Fruit fly (Drosophila melanogaster) whole organism, embryonic: ENCODE measurements around the gene CG42716.

Source experiments
- Ada2b ChIP-seq: fragments of 200-800 bp; sonication (Bioruptor generic); IDR thresholded peaks from 2 replicates; pipeline ENCODE4 v1.3.6; 2022; ENCODE audit warnings: missing biosample characterization, missing genetic modification characterization
- Bdp1 ChIP-seq: fragments of 200-800 bp; sonication (Bioruptor generic); optimal IDR thresholded peaks from 3 replicates; lab custom pipeline; 2016; ENCODE audit warnings: missing biosample characterization, missing genetic modification characterization
- Blimp-1 ChIP-seq: fragments of 200-800 bp; sonication (Bioruptor generic); optimal IDR thresholded peaks from 3 replicates; lab custom pipeline; 2018; ENCODE audit warnings: missing biosample characterization, missing genetic modification characterization, mild to moderate bottlenecking, moderate library complexity, missing genetic modification reagents
- CG10431 ChIP-seq: fragments of 200-800 bp; sonication (Bioruptor generic); optimal IDR thresholded peaks from 3 replicates; lab custom pipeline; 2018; ENCODE audit warnings: missing biosample characterization, mild to moderate bottlenecking, missing genetic modification characterization
- CG10654 ChIP-seq: fragments of 200-800 bp; sonication (Bioruptor generic); optimal IDR thresholded peaks from 2 replicates; lab custom pipeline; 2016; ENCODE audit warnings: missing biosample characterization, missing genetic modification characterization
- CG11398 ChIP-seq: fragments of 200-800 bp; sonication (Bioruptor generic); optimal IDR thresholded peaks from 2 replicates; lab custom pipeline; 2016; ENCODE audit warnings: missing biosample characterization, missing genetic modification characterization
- CG11456 ChIP-seq: fragments of 200-800 bp; sonication (Bioruptor generic); IDR thresholded peaks from 3 replicates; pipeline ENCODE4 v1.3.6; 2022; ENCODE audit warnings: missing biosample characterization, missing genetic modification characterization
- CG12104 ChIP-seq: fragments of 200-800 bp; sonication (Bioruptor generic); optimal IDR thresholded peaks from 3 replicates; lab custom pipeline; 2016; ENCODE audit warnings: missing biosample characterization, missing genetic modification characterization
- CG13296 ChIP-seq: fragments of 200-800 bp; sonication (Bioruptor generic); optimal IDR thresholded peaks from 3 replicates; lab custom pipeline; 2018; ENCODE audit warnings: missing biosample characterization, mild to moderate bottlenecking, missing genetic modification characterization
- CG14014 ChIP-seq: fragments of 200-800 bp; sonication (Bioruptor generic); IDR thresholded peaks from 2 replicates; pipeline ENCODE4 v1.3.6; 2022; ENCODE audit warnings: missing biosample characterization, missing genetic modification characterization
- CG17385 ChIP-seq: fragments of 200-800 bp; sonication (Bioruptor generic); optimal IDR thresholded peaks from 3 replicates; lab custom pipeline; 2018; ENCODE audit warnings: missing biosample characterization, mild to moderate bottlenecking, missing genetic modification characterization
- CG2678 ChIP-seq: fragments of 200-800 bp; sonication (Bioruptor generic); optimal IDR thresholded peaks from 3 replicates; lab custom pipeline; 2019; ENCODE audit warnings: missing biosample characterization, mild to moderate bottlenecking, missing genetic modification characterization, moderate library complexity
- CG31388 ChIP-seq: fragments of 200-800 bp; sonication (Bioruptor generic); optimal IDR thresholded peaks from 2 replicates; lab custom pipeline; 2016; ENCODE audit warnings: missing biosample characterization, missing genetic modification characterization
- CG32532 ChIP-seq: fragments of 200-800 bp; sonication (Bioruptor generic); IDR thresholded peaks from 2 replicates; pipeline ENCODE4 v1.3.6; 2022; ENCODE audit warnings: missing biosample characterization, missing genetic modification characterization
- CG33557 ChIP-seq: fragments of 200-800 bp; sonication (Bioruptor generic); optimal IDR thresholded peaks from 2 replicates; lab custom pipeline; 2019; ENCODE audit warnings: missing biosample characterization, mild to moderate bottlenecking, missing genetic modification characterization, moderate library complexity
- CG4328 ChIP-seq: fragments of 200-800 bp; sonication (Bioruptor generic); optimal IDR thresholded peaks from 3 replicates; lab custom pipeline; 2017; ENCODE audit warnings: missing biosample characterization, missing genetic modification reagents, missing genetic modification characterization
- CG4404 ChIP-seq: fragments of 200-800 bp; sonication (Bioruptor generic); IDR thresholded peaks from 2 replicates; pipeline ENCODE4 v1.3.6; 2022; ENCODE audit warnings: missing biosample characterization, missing genetic modification characterization
- CG4707 ChIP-seq: fragments of 200-800 bp; sonication (Bioruptor generic); optimal IDR thresholded peaks from 2 replicates; lab custom pipeline; 2018; ENCODE audit warnings: missing biosample characterization, mild to moderate bottlenecking, missing genetic modification characterization, moderate library complexity
- CG4730 ChIP-seq: fragments of 200-800 bp; sonication (Bioruptor generic); IDR thresholded peaks from 2 replicates; pipeline ENCODE4 v1.3.6; 2022; ENCODE audit warnings: missing biosample characterization, missing genetic modification characterization
- CG6175 ChIP-seq: fragments of 200-800 bp; sonication (Bioruptor generic); IDR thresholded peaks from 3 replicates; pipeline ENCODE4 v1.3.6; 2022; ENCODE audit warnings: missing biosample characterization, missing genetic modification characterization
- CG6689 ChIP-seq: fragments of 200-800 bp; sonication (Bioruptor generic); IDR thresholded peaks from 2 replicates; pipeline ENCODE4 v1.3.6; 2022; ENCODE audit warnings: missing biosample characterization, missing genetic modification characterization
- CG7928 ChIP-seq: fragments of 200-800 bp; sonication (Bioruptor generic); optimal IDR thresholded peaks from 2 replicates; lab custom pipeline; 2017; ENCODE audit warnings: missing biosample characterization, mild to moderate bottlenecking, missing genetic modification characterization
- CG8281 ChIP-seq: fragments of 200-800 bp; sonication (Bioruptor generic); optimal IDR thresholded peaks from 2 replicates; lab custom pipeline; 2018; ENCODE audit warnings: missing biosample characterization, mild to moderate bottlenecking, missing genetic modification characterization, moderate library complexity
- CG8765 ChIP-seq: fragments of 200-800 bp; sonication (Bioruptor generic); IDR thresholded peaks from 2 replicates; pipeline ENCODE4 v1.3.6; 2022; ENCODE audit warnings: missing biosample characterization, missing genetic modification characterization
- CG8924 ChIP-seq: fragments of 200-800 bp; optimal IDR thresholded peaks from 3 replicates; lab custom pipeline; 2019; ENCODE audit warnings: missing biosample characterization, mild to moderate bottlenecking, missing genetic modification characterization, moderate library complexity
- Doc2 ChIP-seq: fragments of 200-800 bp; sonication (Bioruptor generic); IDR thresholded peaks from 2 replicates; pipeline ENCODE4 v1.3.6; 2022; ENCODE audit warnings: missing biosample characterization, missing genetic modification characterization
- Fer2 ChIP-seq: fragments of 200-800 bp; sonication (Bioruptor generic); optimal IDR thresholded peaks from 2 replicates; lab custom pipeline; 2018; ENCODE audit warnings: missing biosample characterization, mild to moderate bottlenecking, missing genetic modification characterization, moderate library complexity
- GATAe ChIP-seq: fragments of 200-800 bp; sonication (Bioruptor generic); conservative IDR thresholded peaks from 2 replicates; pipeline ENCODE4 v1.3.6; 2022; ENCODE audit warnings: missing biosample characterization, missing genetic modification characterization
- Hand ChIP-seq: fragments of 200-800 bp; sonication (Bioruptor generic); optimal IDR thresholded peaks from 2 replicates; lab custom pipeline; 2017; ENCODE audit warnings: mild to moderate bottlenecking, missing biosample characterization, missing genetic modification reagents, missing genetic modification characterization
- HmgD ChIP-seq: fragments of 200-800 bp; sonication (Bioruptor generic); optimal IDR thresholded peaks from 3 replicates; lab custom pipeline; 2016; ENCODE audit warnings: missing biosample characterization, missing genetic modification characterization
- NC2α ChIP-seq: fragments of 200-800 bp; sonication (Bioruptor generic); optimal IDR thresholded peaks from 2 replicates; lab custom pipeline; 2016; ENCODE audit warnings: missing biosample characterization, missing genetic modification characterization
- Neu2 ChIP-seq: fragments of 200-800 bp; sonication (Bioruptor generic); optimal IDR thresholded peaks from 3 replicates; lab custom pipeline; 2016; ENCODE audit warnings: missing biosample characterization, missing genetic modification characterization, borderline replicate concordance
- Oli ChIP-seq: fragments of 200-800 bp; sonication (Bioruptor generic); optimal IDR thresholded peaks from 2 replicates; lab custom pipeline; 2018; ENCODE audit warnings: missing biosample characterization, mild to moderate bottlenecking, missing genetic modification characterization, moderate library complexity
- Rfx ChIP-seq: fragments of 200-800 bp; sonication (Bioruptor generic); IDR thresholded peaks from 2 replicates; pipeline ENCODE4 v1.3.6; 2022; ENCODE audit warnings: missing biosample characterization, missing genetic modification characterization
- ap ChIP-seq: fragments of 200-800 bp; sonication (Bioruptor generic); IDR thresholded peaks from 2 replicates; pipeline ENCODE4 v1.3.6; 2022; ENCODE audit warnings: missing biosample characterization, missing genetic modification characterization
- ash1 ChIP-seq: fragments of 200-800 bp; sonication (Bioruptor generic); optimal IDR thresholded peaks from 2 replicates; lab custom pipeline; 2018; ENCODE audit warnings: missing biosample characterization, mild to moderate bottlenecking, missing genetic modification characterization
- bab2 ChIP-seq: fragments of 200-800 bp; sonication (Bioruptor generic); optimal IDR thresholded peaks from 2 replicates; lab custom pipeline; 2016; ENCODE audit warnings: missing biosample characterization, missing genetic modification characterization
- bowl ChIP-seq: fragments of 200-800 bp; sonication (Bioruptor generic); IDR thresholded peaks from 2 replicates; pipeline ENCODE4 v1.3.6; 2022; ENCODE audit warnings: missing biosample characterization, missing genetic modification characterization
- cwo ChIP-seq: fragments of 200-800 bp; sonication (Bioruptor generic); optimal IDR thresholded peaks from 3 replicates; lab custom pipeline; 2017; ENCODE audit warnings: missing biosample characterization, missing genetic modification characterization, mild to moderate bottlenecking, moderate library complexity, missing genetic modification reagents
- en ChIP-seq: fragments of 200-800 bp; sonication (Bioruptor generic); optimal IDR thresholded peaks from 2 replicates; lab custom pipeline; 2016; ENCODE audit warnings: missing biosample characterization, missing genetic modification characterization
- fd64A ChIP-seq: fragments of 200-800 bp; sonication (Bioruptor generic); optimal IDR thresholded peaks from 3 replicates; lab custom pipeline; 2018; ENCODE audit warnings: missing biosample characterization, mild to moderate bottlenecking, missing genetic modification characterization
- gsb-n ChIP-seq: fragments of 200-800 bp; sonication (Bioruptor generic); optimal IDR thresholded peaks from 3 replicates; lab custom pipeline; 2018; ENCODE audit warnings: missing biosample characterization, mild to moderate bottlenecking, missing genetic modification characterization
- ham ChIP-seq: fragments of 200-800 bp; sonication (Bioruptor generic); IDR thresholded peaks from 2 replicates; pipeline ENCODE4 v1.3.6; 2022; ENCODE audit warnings: missing biosample characterization, missing genetic modification characterization
- hbn ChIP-seq: fragments of 200-800 bp; sonication (Bioruptor generic); IDR thresholded peaks from 2 replicates; pipeline ENCODE4 v1.3.6; 2022; ENCODE audit warnings: missing biosample characterization, missing genetic modification characterization; ENCODE audit not compliant: partially characterized antibody
- ind ChIP-seq: fragments of 200-800 bp; sonication (Bioruptor generic); optimal IDR thresholded peaks from 3 replicates; lab custom pipeline; 2016; ENCODE audit warnings: missing biosample characterization, missing genetic modification characterization
- maf-S ChIP-seq: fragments of 200-800 bp; sonication (Bioruptor generic); optimal IDR thresholded peaks from 2 replicates; lab custom pipeline; 2016; ENCODE audit warnings: missing biosample characterization, missing genetic modification characterization
- org-1 ChIP-seq: fragments of 200-800 bp; sonication (Bioruptor generic); optimal IDR thresholded peaks from 2 replicates; lab custom pipeline; 2017; ENCODE audit warnings: missing biosample characterization, missing genetic modification characterization
- tio ChIP-seq: fragments of 200-800 bp; sonication (Bioruptor generic); optimal IDR thresholded peaks from 2 replicates; lab custom pipeline; 2017; ENCODE audit warnings: missing biosample characterization, missing genetic modification characterization, inconsistent platforms
- trh ChIP-seq: fragments of 200-800 bp; sonication (Bioruptor generic); optimal IDR thresholded peaks from 2 replicates; lab custom pipeline; 2016; ENCODE audit warnings: missing biosample characterization, missing genetic modification characterization
- wdn ChIP-seq: fragments of 200-800 bp; sonication (Bioruptor generic); IDR thresholded peaks from 2 replicates; pipeline ENCODE4 v1.3.6; 2022; ENCODE audit warnings: missing biosample characterization, missing genetic modification characterization
- wor ChIP-seq: fragments of 200-800 bp; sonication (Bioruptor generic); IDR thresholded peaks from 2 replicates; pipeline ENCODE4 v1.3.6; 2022; ENCODE audit warnings: missing biosample characterization, missing genetic modification characterization

Gene CG42716

DNA sequence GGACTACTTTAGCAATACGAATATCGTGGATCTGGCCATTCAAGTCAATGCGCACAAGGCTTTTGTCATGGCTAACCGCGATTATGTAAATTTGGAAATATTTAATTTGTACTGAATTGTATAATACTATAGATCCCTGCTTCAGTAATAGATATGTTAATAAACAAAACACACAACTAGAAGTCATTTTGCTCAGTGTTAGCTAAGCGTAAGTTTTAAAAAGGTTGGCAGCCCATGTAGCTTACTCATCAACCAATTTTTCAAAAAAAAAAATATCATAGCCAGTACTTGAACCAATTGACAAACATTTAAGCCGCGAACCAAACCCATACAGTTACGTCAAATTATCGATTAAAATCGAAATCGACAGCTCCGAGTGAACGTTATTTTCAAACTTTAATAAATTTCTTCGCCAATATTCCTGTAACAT is 3.5 kb downstream of the CG42716 start (continued):
- TF ChIP-seq bab2 (GFP tag; lab: Kevin White, UChicago) (peak; percentile 75), Fer2 (tag; lab: Kevin White, UChicago) (peak; percentile 33), ash1 (no peak), tio (GFP tag; lab: Kevin White, UChicago) (peak; percentile 30), fd64A (GFP tag; lab: Kevin White, UChicago) (peak; percentile 27), CG17385 (GFP tag; lab: Kevin White, UChicago) (peak; percentile 67), CG6175 (GFP tag; lab: Robert Waterston, UW) (0 out of 3 replicates have a peak, but pooled peaks have one; percentile 37), CG12104 (GFP tag; lab: Kevin White, UChicago) (peak; percentile 56), Doc2 (GFP tag; lab: Robert Waterston, UW) (no peak), CG6689 (GFP tag; lab: Robert Waterston, UW) (peak; percentile 74), CG4328 (no peak), CG2678 (tag; lab: Kevin White, UChicago) (peak; percentile 79), GATAe (GFP tag; lab: Robert Waterston, UW) (no peak), CG8924 (tag; lab: Kevin White, UChicago) (peak; percentile 67), gsb-n (tag; lab: Kevin White, UChicago) (peak; percentile 56), CG4730 (GFP tag; lab: Robert Waterston, UW) (peak; percentile 65; the same call in 1 of the 2 replicates), CG11398 (GFP tag; lab: Kevin White, UChicago) (peak; percentile 38), Bdp1 (GFP tag; lab: Kevin White, UChicago) (peak; percentile 56), en (GFP tag; lab: Kevin White, UChicago) (peak; percentile 41), Blimp-1 (GFP tag; lab: Kevin White, UChicago) (peak; percentile 70), wor (GFP tag; lab: Robert Waterston, UW) (0 out of 2 replicates have a peak, but pooled peaks have one; percentile 37), CG33557 (GFP tag; lab: Kevin White, UChicago) (peak; percentile 23), CG32532 (GFP tag; lab: Robert Waterston, UW) (peak; percentile 90), CG8281 (peak; percentile 43), ap (GFP tag; lab: Robert Waterston, UW) (peak; percentile 64), CG31388 (no peak), CG8765 (no peak), trh (GFP tag; lab: Kevin White, UChicago) (peak; percentile 35), ham (GFP tag; lab: Robert Waterston, UW) (no peak), Hand (GFP tag; lab: Kevin White, UChicago) (peak; percentile 77), HmgD (peak; percentile 72), Oli (tag; lab: Kevin White, UChicago) (peak; percentile 66), CG4707 (GFP tag; lab: Kevin White, UChicago) (peak; percentile 46), CG7928 (GFP tag; lab: Kevin White, UChicago) (peak; percentile 37), Rfx (GFP tag; lab: Robert Waterston, UW) (peak; percentile 91), ind (GFP tag; lab: Kevin White, UChicago) (peak; percentile 73), CG10431 (GFP tag; lab: Kevin White, UChicago) (no peak), CG14014 (GFP tag; lab: Robert Waterston, UW) (peak; percentile 74), CG13296 (GFP tag; lab: Kevin White, UChicago) (peak; percentile 67), CG10654 (GFP tag; lab: Kevin White, UChicago) (peak; percentile 68), cwo (peak; percentile 72), CG11456 (peak; percentile 87), hbn (GFP tag; lab: Robert Waterston, UW) (0 out of 2 replicates have a peak, but pooled peaks have one; percentile 30), wdn (GFP tag; lab: Robert Waterston, UW) (peak; percentile 66; the same call in 1 of the 2 replicates), Ada2b (GFP tag; lab: Robert Waterston, UW) (peak; percentile 74), Neu2 (GFP tag; lab: Kevin White, UChicago) (peak; percentile 54), org-1 (GFP tag; lab: Kevin White, UChicago) (peak; percentile 29), maf-S (GFP tag; lab: Kevin White, UChicago) (peak; percentile 67), CG4404 (peak; percentile 43; the same call in 1 of the 2 replicates), bowl (GFP tag; lab: Robert Waterston, UW) (no peak), NC2α (peak; percentile 48)
